Worm (Caenorhabditis elegans) whole organism, late embryonic: ENCODE data around the gene orc-1.
A peak's percentile ranks its signal among the peaks of the same experiment; 100 is the strongest.

ENCODE experiments used
- C38D4.7 ChIP-seq: fragments of 200-800 bp; sonication (Bioruptor generic); optimal IDR thresholded peaks from 2 replicates; lab custom pipeline; 2018; ENCODE audit warnings: mild to moderate bottlenecking, missing genetic modification characterization, moderate library complexity, missing compliant biosample characterization
- K02D7.2 ChIP-seq: sonication (generic microtip); optimal IDR thresholded peaks from 2 replicates; lab custom pipeline; 2017; ENCODE audit warnings: mild to moderate bottlenecking, missing genetic modification characterization, missing compliant biosample characterization
- K09A11.1 ChIP-seq: sonication (generic microtip); optimal IDR thresholded peaks from 2 replicates; lab custom pipeline; 2017; ENCODE audit warnings: antibody characterized with exemption, mild to moderate bottlenecking, missing genetic modification characterization, missing compliant biosample characterization; ENCODE audit not compliant: insufficient read depth
- T23F11.4 ChIP-seq: fragments of 200-800 bp; sonication (Bioruptor generic); optimal IDR thresholded peaks from 2 replicates; lab custom pipeline; 2018; ENCODE audit warnings: mild to moderate bottlenecking, missing genetic modification characterization, missing compliant biosample characterization
- Y22D7AL.16 ChIP-seq: sonication (generic microtip); optimal IDR thresholded peaks from 2 replicates; lab custom pipeline; 2016; ENCODE audit warnings: missing genetic modification characterization, missing compliant biosample characterization
- ahr-1 ChIP-seq: sonication (generic microtip); optimal IDR thresholded peaks from 2 replicates; lab custom pipeline; 2016; ENCODE audit warnings: missing genetic modification characterization, missing compliant biosample characterization
- ama-1 ChIP-seq: fragments of 150-350 bp; optimal IDR thresholded peaks from 2 replicates; lab custom pipeline; 2014
- ceh-19 ChIP-seq: fragments of 200-800 bp; sonication (Bioruptor generic); optimal IDR thresholded peaks from 2 replicates; lab custom pipeline; 2018; ENCODE audit warnings: mild to moderate bottlenecking, missing genetic modification characterization, missing compliant biosample characterization
- ceh-22 ChIP-seq: sonication (generic microtip); optimal IDR thresholded peaks from 2 replicates; lab custom pipeline; 2017; ENCODE audit warnings: missing biosample characterization, missing genetic modification characterization
- ceh-31 ChIP-seq: sonication (generic microtip); optimal IDR thresholded peaks from 2 replicates; lab custom pipeline; 2016; ENCODE audit warnings: missing genetic modification characterization, missing compliant biosample characterization
- ceh-34 ChIP-seq: sonication (generic microtip); optimal IDR thresholded peaks from 2 replicates; lab custom pipeline; 2016; ENCODE audit warnings: mild to moderate bottlenecking, missing genetic modification characterization, missing compliant biosample characterization
- ceh-45 ChIP-seq: fragments of 200-800 bp; sonication (Bioruptor generic); IDR thresholded peaks from 2 replicates; pipeline ENCODE4 v1.3.6; 2022; ENCODE audit warnings: missing genetic modification reagents, missing genetic modification characterization, missing compliant biosample characterization
- ceh-48 ChIP-seq: sonication (generic microtip); optimal IDR thresholded peaks from 2 replicates; lab custom pipeline; 2016; ENCODE audit warnings: missing genetic modification characterization, inconsistent platforms, missing compliant biosample characterization
- ceh-9 ChIP-seq: sonication (generic microtip); optimal IDR thresholded peaks from 2 replicates; lab custom pipeline; 2016; ENCODE audit warnings: mild to moderate bottlenecking, missing genetic modification characterization, inconsistent platforms, missing compliant biosample characterization
- che-1 ChIP-seq: sonication (generic microtip); optimal IDR thresholded peaks from 2 replicates; lab custom pipeline; 2016; ENCODE audit warnings: mild to moderate bottlenecking, missing genetic modification characterization, missing compliant biosample characterization
- elt-2 ChIP-seq: sonication (generic microtip); optimal IDR thresholded peaks from 2 replicates; lab custom pipeline; 2016; ENCODE audit warnings: missing genetic modification reagents, missing genetic modification characterization, missing compliant biosample characterization
- elt-4 ChIP-seq: sonication (generic microtip); optimal IDR thresholded peaks from 2 replicates; lab custom pipeline; 2016; ENCODE audit warnings: missing genetic modification characterization, missing compliant biosample characterization
- ets-4 ChIP-seq: sonication (generic microtip); optimal IDR thresholded peaks from 2 replicates; lab custom pipeline; 2016; ENCODE audit warnings: missing genetic modification characterization, missing compliant biosample characterization
- fax-1 ChIP-seq: sonication (generic microtip); optimal IDR thresholded peaks from 2 replicates; lab custom pipeline; 2016; ENCODE audit warnings: missing genotype, missing genetic modification characterization, missing compliant biosample characterization
- fkh-10 ChIP-seq: fragments of 150-350 bp; optimal IDR thresholded peaks from 2 replicates; lab custom pipeline; 2014; ENCODE audit warnings: missing biosample characterization, missing genetic modification reagents, missing genetic modification characterization
- fkh-6 ChIP-seq: sonication (generic microtip); optimal IDR thresholded peaks from 2 replicates; lab custom pipeline; 2016; ENCODE audit warnings: missing genetic modification characterization, missing compliant biosample characterization
- gmeb-2 ChIP-seq: sonication (generic microtip); optimal IDR thresholded peaks from 2 replicates; lab custom pipeline; 2016; ENCODE audit warnings: missing genetic modification characterization, inconsistent platforms, missing compliant biosample characterization
- hlh-6 ChIP-seq: sonication (generic microtip); optimal IDR thresholded peaks from 2 replicates; lab custom pipeline; 2016; ENCODE audit warnings: missing genotype, missing genetic modification characterization, missing compliant biosample characterization
- lim-6 ChIP-seq: sonication (generic microtip); optimal IDR thresholded peaks from 2 replicates; lab custom pipeline; 2016; ENCODE audit warnings: missing genetic modification characterization, missing compliant biosample characterization
- madf-2 ChIP-seq: sonication (generic microtip); optimal IDR thresholded peaks from 2 replicates; lab custom pipeline; 2017; ENCODE audit warnings: missing genetic modification characterization, missing compliant biosample characterization
- mec-3 ChIP-seq: sonication (generic microtip); optimal IDR thresholded peaks from 2 replicates; lab custom pipeline; 2016; ENCODE audit warnings: borderline replicate concordance, missing genetic modification characterization, missing compliant biosample characterization
- nfya-1 ChIP-seq: sonication (generic microtip); optimal IDR thresholded peaks from 2 replicates; lab custom pipeline; 2017; ENCODE audit warnings: missing genetic modification characterization, mild to moderate bottlenecking, missing compliant biosample characterization, antibody characterized with exemption, moderate library complexity
- nhr-232 ChIP-seq: sonication (generic microtip); optimal IDR thresholded peaks from 2 replicates; lab custom pipeline; 2016; ENCODE audit warnings: missing genetic modification characterization, missing compliant biosample characterization
- npax-4 ChIP-seq: sonication (generic microtip); optimal IDR thresholded peaks from 2 replicates; lab custom pipeline; 2016; ENCODE audit warnings: missing genetic modification characterization, missing compliant biosample characterization
- pag-3 ChIP-seq: sonication (generic microtip); optimal IDR thresholded peaks from 2 replicates; lab custom pipeline; 2016; ENCODE audit warnings: missing compliant biosample characterization, missing genetic modification characterization, borderline replicate concordance
- pax-1 ChIP-seq: fragments of 150-350 bp; optimal IDR thresholded peaks from 2 replicates; lab custom pipeline; 2014; ENCODE audit warnings: missing biosample characterization, missing genetic modification characterization
- pha-2 ChIP-seq: sonication (generic microtip); optimal IDR thresholded peaks from 2 replicates; lab custom pipeline; 2017; ENCODE audit warnings: mild to moderate bottlenecking, missing genetic modification characterization, missing compliant biosample characterization
- pqm-1 ChIP-seq: sonication (generic microtip); optimal IDR thresholded peaks from 2 replicates; lab custom pipeline; 2016; ENCODE audit warnings: missing genetic modification characterization, missing compliant biosample characterization
- ref-2 ChIP-seq: sonication (generic microtip); optimal IDR thresholded peaks from 2 replicates; lab custom pipeline; 2016; ENCODE audit warnings: missing genetic modification characterization, missing compliant biosample characterization
- sox-2 ChIP-seq: fragments of 200-800 bp; sonication (Bioruptor generic); IDR thresholded peaks from 2 replicates; pipeline ENCODE4 v1.3.6; 2022; ENCODE audit warnings: missing genetic modification reagents, missing genetic modification characterization, missing compliant biosample characterization
- tbx-2 ChIP-seq: sonication (generic microtip); optimal IDR thresholded peaks from 2 replicates; lab custom pipeline; 2016; ENCODE audit warnings: missing genetic modification characterization, missing compliant biosample characterization
- tbx-7 ChIP-seq: sonication (generic microtip); optimal IDR thresholded peaks from 2 replicates; lab custom pipeline; 2016; ENCODE audit warnings: missing genotype, missing genetic modification characterization, missing compliant biosample characterization
- unc-42 ChIP-seq: sonication (generic microtip); optimal IDR thresholded peaks from 2 replicates; lab custom pipeline; 2016; ENCODE audit warnings: missing genotype, missing genetic modification characterization, missing compliant biosample characterization
- unc-86 ChIP-seq: sonication (generic microtip); optimal IDR thresholded peaks from 2 replicates; lab custom pipeline; 2016; ENCODE audit warnings: missing genetic modification characterization, missing compliant biosample characterization
- ztf-16 ChIP-seq: sonication (generic microtip); optimal IDR thresholded peaks from 2 replicates; lab custom pipeline; 2017; ENCODE audit warnings: missing genetic modification characterization, missing compliant biosample characterization

orc-1 gene

ce11 chrIII:10654718-10655117, 11.8 kb downstream of the orc-1 start, which contains the start of gene cnt-2:
Gene cnt-2 (plus strand): TSS chrIII:10655018.
- TF ChIP-seq pqm-1 (tag; lab: Kevin White, UChicago) (no peak), fkh-6 (tag; lab: Kevin White, UChicago) (no peak), tbx-7 (tag; lab: Kevin White, UChicago) (no peak), gmeb-2 (tag; lab: Kevin White, UChicago) (no peak), pag-3 (tag; lab: Kevin White, UChicago) (no peak), che-1 (no peak), Y22D7AL.16 (tag; lab: Kevin White, UChicago) (no peak), tbx-2 (tag; lab: Kevin White, UChicago) (no peak), hlh-6 (tag; lab: Kevin White, UChicago) (no peak), unc-42 (tag; lab: Kevin White, UChicago) (no peak), K09A11.1 (tag; lab: Kevin White, UChicago) (no peak), C38D4.7 (GFP tag; lab: Kevin White, UChicago) (no peak), ceh-48 (tag; lab: Kevin White, UChicago) (no peak), pax-1 (tag; lab: Kevin White, UChicago) (no peak), ceh-22 (tag; lab: Kevin White, UChicago) (no peak), ama-1 (no peak), ahr-1 (tag; lab: Kevin White, UChicago) (no peak), fax-1 (no peak), mec-3 (tag; lab: Kevin White, UChicago) (no peak), pha-2 (tag; lab: Kevin White, UChicago) (no peak)
- TF ChIP-seq, all 69 proteins: peak for 0

- no peak for TF ChIP-seq pag-3 (tag; lab: Kevin White, UChicago)
- no peak for TF ChIP-seq nhr-232 (tag; lab: Kevin White, UChicago)
- TF ChIP-seq sox-2 (GFP tag; lab: Robert Waterston, UW): no peak
- no peak for TF ChIP-seq lim-6 (tag; lab: Kevin White, UChicago)
- TF ChIP-seq C38D4.7 (GFP tag; lab: Kevin White, UChicago): no peak
- no peak for TF ChIP-seq madf-2 (tag; lab: Kevin White, UChicago)
- TF ChIP-seq T23F11.4 (GFP tag; lab: Kevin White, UChicago): no peak
- no peak for TF ChIP-seq ceh-31 (tag; lab: Kevin White, UChicago)
- TF ChIP-seq unc-86: no peak
- TF ChIP-seq ets-4 (tag; lab: Kevin White, UChicago): no peak
- TF ChIP-seq pqm-1 (tag; lab: Kevin White, UChicago): no peak
- TF ChIP-seq elt-4 (tag; lab: Kevin White, UChicago): no peak
- no peak for TF ChIP-seq ceh-19 (GFP tag; lab: Kevin White, UChicago)
- no peak for TF ChIP-seq K02D7.2
- no peak for TF ChIP-seq ceh-9 (tag; lab: Kevin White, UChicago)
- TF ChIP-seq elt-2: no peak
- TF ChIP-seq ztf-16 (tag; lab: Kevin White, UChicago): no peak
- no peak for TF ChIP-seq ceh-45 (GFP tag; lab: Robert Waterston, UW)
- TF ChIP-seq K09A11.1 (tag; lab: Kevin White, UChicago): no peak
- TF ChIP-seq npax-4 (tag; lab: Kevin White, UChicago): no peak
Observed at ce11 chrIII:10656069-10656468, 13.1 kb downstream of the orc-1 start.

ce11 chrIII:10657661-10658060, 14.7 kb downstream of the orc-1 start:
- TF ChIP-seq ceh-34 (no peak), unc-42 (tag; lab: Kevin White, UChicago) (peak; percentile 45)

- TF ChIP-seq fkh-10 (GFP tag; lab: Kevin White, UChicago) (no peak), K09A11.1 (tag; lab: Kevin White, UChicago) (no peak), pag-3 (tag; lab: Kevin White, UChicago) (no peak), nfya-1 (tag; lab: Kevin White, UChicago) (peak; percentile 98), ceh-31 (tag; lab: Kevin White, UChicago) (no peak), ref-2 (tag; lab: Kevin White, UChicago) (peak; percentile 5), unc-42 (tag; lab: Kevin White, UChicago) (no peak)
Observed at ce11 chrIII:10658394-10658793, 15.5 kb downstream of the orc-1 start.
